Fruit fly (Drosophila melanogaster) whole organism, embryonic: ENCODE measurements around the gene RpS26.
A peak's percentile ranks its signal among the peaks of the same experiment; 100 is the strongest.

Experiments used
- Antp ChIP-seq: fragments of 200-800 bp; sonication (Bioruptor generic); optimal IDR thresholded peaks from 3 replicates; lab custom pipeline; 2016; ENCODE audit warnings: missing biosample characterization, missing genetic modification characterization
- CG10543 ChIP-seq: fragments of 200-800 bp; sonication (Bioruptor generic); optimal IDR thresholded peaks from 3 replicates; lab custom pipeline; 2017; ENCODE audit warnings: missing biosample characterization, mild to moderate bottlenecking, missing genetic modification characterization, moderate library complexity
- CG11456 ChIP-seq: fragments of 200-800 bp; sonication (Bioruptor generic); IDR thresholded peaks from 3 replicates; pipeline ENCODE4 v1.3.6; 2022; ENCODE audit warnings: missing biosample characterization, missing genetic modification characterization
- CG12236 ChIP-seq: fragments of 200-800 bp; sonication (Bioruptor generic); optimal IDR thresholded peaks from 2 replicates; lab custom pipeline; 2016; ENCODE audit warnings: missing biosample characterization, missing genetic modification characterization
- CG15011 ChIP-seq: fragments of 200-800 bp; sonication (Bioruptor generic); optimal IDR thresholded peaks from 3 replicates; lab custom pipeline; 2018; ENCODE audit warnings: missing biosample characterization, mild to moderate bottlenecking, missing genetic modification characterization
- CG16813 ChIP-seq: fragments of 200-800 bp; sonication (Bioruptor generic); IDR thresholded peaks from 3 replicates; pipeline ENCODE4 v1.3.6; 2022; ENCODE audit warnings: missing biosample characterization, missing genetic modification characterization; ENCODE audit not compliant: partially characterized antibody
- CG16815 ChIP-seq: fragments of 200-800 bp; sonication (Bioruptor generic); optimal IDR thresholded peaks from 3 replicates; lab custom pipeline; 2017; ENCODE audit warnings: missing biosample characterization, mild to moderate bottlenecking, missing genetic modification characterization
- CG2678 ChIP-seq: fragments of 200-800 bp; sonication (Bioruptor generic); optimal IDR thresholded peaks from 3 replicates; lab custom pipeline; 2019; ENCODE audit warnings: missing biosample characterization, mild to moderate bottlenecking, missing genetic modification characterization, moderate library complexity
- CG2875 ChIP-seq: fragments of 200-800 bp; sonication (Bioruptor generic); optimal IDR thresholded peaks from 2 replicates; lab custom pipeline; 2017; ENCODE audit warnings: missing biosample characterization, mild to moderate bottlenecking, missing genetic modification characterization, missing genetic modification reagents
- CG3065 ChIP-seq: fragments of 200-800 bp; sonication (Bioruptor generic); optimal IDR thresholded peaks from 2 replicates; lab custom pipeline; 2016; ENCODE audit warnings: missing biosample characterization, missing genetic modification characterization
- CG5180 ChIP-seq: fragments of 200-800 bp; sonication (Bioruptor generic); optimal IDR thresholded peaks from 3 replicates; lab custom pipeline; 2017; ENCODE audit warnings: missing biosample characterization, missing genetic modification characterization, mild to moderate bottlenecking, moderate library complexity, missing genetic modification reagents
- CG6654 ChIP-seq: fragments of 200-800 bp; sonication (Bioruptor generic); optimal IDR thresholded peaks from 2 replicates; lab custom pipeline; 2017; ENCODE audit warnings: missing biosample characterization, mild to moderate bottlenecking, missing genetic modification characterization
- CG6765 ChIP-seq: fragments of 200-800 bp; sonication (Bioruptor generic); optimal IDR thresholded peaks from 3 replicates; lab custom pipeline; 2017; ENCODE audit warnings: missing biosample characterization, mild to moderate bottlenecking, missing genetic modification characterization
- CG8089 ChIP-seq: fragments of 200-800 bp; sonication (Bioruptor generic); optimal IDR thresholded peaks from 3 replicates; lab custom pipeline; 2016; ENCODE audit warnings: missing biosample characterization, missing genetic modification characterization
- CG8388 ChIP-seq: fragments of 200-800 bp; sonication (Bioruptor generic); optimal IDR thresholded peaks from 2 replicates; lab custom pipeline; 2019; ENCODE audit warnings: missing biosample characterization, mild to moderate bottlenecking, missing genetic modification characterization, moderate library complexity
- CrebB ChIP-seq: fragments of 200-800 bp; sonication (Bioruptor generic); optimal IDR thresholded peaks from 3 replicates; lab custom pipeline; 2018; ENCODE audit warnings: missing biosample characterization, mild to moderate bottlenecking, missing genetic modification characterization
- Doc3 ChIP-seq: fragments of 200-800 bp; sonication (Bioruptor generic); IDR thresholded peaks from 3 replicates; pipeline ENCODE4 v1.3.6; 2022; ENCODE audit warnings: missing biosample characterization, missing genetic modification characterization; ENCODE audit not compliant: partially characterized antibody
- HHEX ChIP-seq: fragments of 200-800 bp; sonication (Bioruptor generic); optimal IDR thresholded peaks from 3 replicates; lab custom pipeline; 2017; ENCODE audit warnings: missing biosample characterization, mild to moderate bottlenecking, missing genetic modification characterization, missing genetic modification reagents
- Hr78 ChIP-seq, 2 experiments: fragments of 200-800 bp in 1 of 2; fragments of >200 bp in 1 of 2; sonication (Bioruptor generic) in 1 of 2; optimal IDR thresholded peaks; 2 replicates each; lab custom pipeline; 2017 to 2019; ENCODE audit warnings: missing biosample characterization in 2 of 2, missing genetic modification characterization in 2 of 2, mild to moderate bottlenecking in 1 of 2, moderate library complexity in 1 of 2
- Jarid2 ChIP-seq: fragments of 200-800 bp; sonication (Bioruptor generic); optimal IDR thresholded peaks from 3 replicates; lab custom pipeline; 2017; ENCODE audit warnings: mild to moderate bottlenecking, missing biosample characterization, missing genetic modification reagents, missing genetic modification characterization
- Med ChIP-seq: fragments of 200-800 bp; sonication (Bioruptor generic); peaks from one replicate; lab custom pipeline; 2016; ENCODE audit warnings: missing biosample characterization, missing genetic modification characterization, mild to moderate bottlenecking, inconsistent platforms, moderate library complexity
- Mes4 ChIP-seq: fragments of 200-800 bp; sonication (Bioruptor generic); optimal IDR thresholded peaks from 2 replicates; lab custom pipeline; 2016; ENCODE audit warnings: missing biosample characterization, missing genetic modification characterization
- Pdp1 ChIP-seq, 2 experiments: fragments of 200-800 bp; sonication (Bioruptor generic); optimal IDR thresholded peaks; 3 replicates each; lab custom pipeline; 2016; ENCODE audit warnings: missing biosample characterization in 2 of 2, missing genetic modification characterization in 2 of 2, mild to moderate bottlenecking in 1 of 2, moderate library complexity in 1 of 2
- Ptx1 ChIP-seq: fragments of 200-800 bp; sonication (Bioruptor generic); IDR thresholded peaks from 2 replicates; pipeline ENCODE4 v1.3.6; 2022; ENCODE audit warnings: missing biosample characterization, missing genetic modification characterization
- Trl ChIP-seq, 3 experiments: fragments of >200 bp in 2 of 3; fragments of 200-800 bp in 1 of 3; sonication (Bioruptor generic) in 1 of 3; optimal IDR thresholded peaks; 2 replicates in 1 of 3; 3 replicates in 2 of 3; lab custom pipeline; 2016 to 2017; ENCODE audit warnings: missing biosample characterization in 1 of 3, missing genetic modification characterization in 1 of 3
- ab ChIP-seq: fragments of 200-800 bp; sonication (Bioruptor generic); optimal IDR thresholded peaks from 2 replicates; lab custom pipeline; 2016; ENCODE audit warnings: missing biosample characterization, missing genetic modification characterization
- aop ChIP-seq: fragments of 200-800 bp; sonication (Bioruptor generic); IDR thresholded peaks from 2 replicates; pipeline ENCODE4 v1.3.6; 2022; ENCODE audit warnings: missing biosample characterization, missing genetic modification characterization
- ara ChIP-seq: fragments of 200-800 bp; sonication (Bioruptor generic); IDR thresholded peaks from 2 replicates; pipeline ENCODE4 v1.3.6; 2022; ENCODE audit warnings: missing biosample characterization, missing genetic modification characterization
- bab2 ChIP-seq: fragments of 200-800 bp; sonication (Bioruptor generic); optimal IDR thresholded peaks from 2 replicates; lab custom pipeline; 2016; ENCODE audit warnings: missing biosample characterization, missing genetic modification characterization
- br ChIP-seq: fragments of >200 bp; optimal IDR thresholded peaks from 2 replicates; lab custom pipeline; 2017
- cg ChIP-seq: fragments of 200-800 bp; sonication (Bioruptor generic); optimal IDR thresholded peaks from 3 replicates; lab custom pipeline; 2019; ENCODE audit warnings: missing biosample characterization, mild to moderate bottlenecking, missing genetic modification characterization, moderate library complexity
- chif ChIP-seq, 2 experiments: fragments of 200-800 bp; sonication (Bioruptor generic); optimal IDR thresholded peaks; 3 replicates each; lab custom pipeline; 2016; ENCODE audit warnings: missing biosample characterization in 2 of 2, missing genetic modification characterization in 2 of 2
- ci ChIP-seq: fragments of 200-800 bp; sonication (Bioruptor generic); IDR thresholded peaks from 3 replicates; pipeline ENCODE4 v1.3.6; 2022; ENCODE audit warnings: missing biosample characterization, missing genetic modification characterization
- crc ChIP-seq: fragments of 200-800 bp; sonication (Bioruptor generic); optimal IDR thresholded peaks from 2 replicates; lab custom pipeline; 2016; ENCODE audit warnings: missing biosample characterization, missing genetic modification characterization
- danr ChIP-seq: fragments of 200-800 bp; sonication (Bioruptor generic); IDR thresholded peaks from 2 replicates; pipeline ENCODE4 v1.3.6; 2022; ENCODE audit warnings: missing biosample characterization, missing genetic modification characterization
- eve ChIP-seq, 2 experiments: fragments of >200 bp; optimal IDR thresholded peaks; 2 replicates each; lab custom pipeline; 2017; ENCODE audit warnings: missing biosample characterization in 2 of 2, missing genetic modification characterization in 2 of 2
- gt ChIP-seq: fragments of 200-800 bp; sonication (Bioruptor generic); IDR thresholded peaks from 2 replicates; pipeline ENCODE4 v1.3.6; 2022; ENCODE audit warnings: missing biosample characterization, missing genetic modification characterization
- insv ChIP-seq, 2 experiments: fragments of 200-800 bp; sonication (Bioruptor generic); optimal IDR thresholded peaks; 3 replicates each; lab custom pipeline; 2016 to 2018; ENCODE audit warnings: missing biosample characterization in 2 of 2, missing genetic modification characterization in 2 of 2
- jumu ChIP-seq: fragments of 200-800 bp; sonication (Bioruptor generic); optimal IDR thresholded peaks from 3 replicates; lab custom pipeline; 2016; ENCODE audit warnings: missing biosample characterization, missing genetic modification characterization
- kay ChIP-seq: fragments of 200-800 bp; sonication (Bioruptor generic); optimal IDR thresholded peaks from 2 replicates; lab custom pipeline; 2016; ENCODE audit warnings: missing biosample characterization, missing genetic modification characterization
- lbe ChIP-seq: fragments of 200-800 bp; sonication (Bioruptor generic); optimal IDR thresholded peaks from 2 replicates; lab custom pipeline; 2016; ENCODE audit warnings: missing biosample characterization, mild to moderate bottlenecking, missing genetic modification characterization
- mirr ChIP-seq: fragments of 200-800 bp; sonication (Bioruptor generic); optimal IDR thresholded peaks from 3 replicates; lab custom pipeline; 2018; ENCODE audit warnings: missing biosample characterization, mild to moderate bottlenecking, missing genetic modification characterization
- onecut ChIP-seq: fragments of 200-800 bp; sonication (Bioruptor generic); IDR thresholded peaks from 2 replicates; pipeline ENCODE4 v1.3.6; 2022; ENCODE audit warnings: missing biosample characterization, missing genetic modification characterization
- p53 ChIP-seq: fragments of 200-800 bp; sonication (Bioruptor generic); optimal IDR thresholded peaks from 2 replicates; lab custom pipeline; 2016; ENCODE audit warnings: missing biosample characterization, missing genetic modification characterization
- pfk ChIP-seq: fragments of 200-800 bp; sonication (Bioruptor generic); optimal IDR thresholded peaks from 2 replicates; lab custom pipeline; 2018; ENCODE audit warnings: missing biosample characterization, mild to moderate bottlenecking, missing genetic modification characterization, moderate library complexity
- pita ChIP-seq: fragments of 200-800 bp; sonication (Bioruptor generic); optimal IDR thresholded peaks from 2 replicates; lab custom pipeline; 2017; ENCODE audit warnings: missing biosample characterization, mild to moderate bottlenecking, missing genetic modification characterization
- sisA ChIP-seq: fragments of 200-800 bp; sonication (Bioruptor generic); IDR thresholded peaks from 2 replicates; pipeline ENCODE4 v1.3.6; 2022; ENCODE audit warnings: missing biosample characterization, missing genetic modification characterization
- tup ChIP-seq: fragments of 200-800 bp; sonication (Bioruptor generic); optimal IDR thresholded peaks from 2 replicates; lab custom pipeline; 2016; ENCODE audit warnings: missing biosample characterization, mild to moderate bottlenecking, missing genetic modification characterization, moderate library complexity
- tx ChIP-seq: fragments of 200-800 bp; sonication (Bioruptor generic); optimal IDR thresholded peaks from 2 replicates; lab custom pipeline; 2016; ENCODE audit warnings: missing biosample characterization, missing genetic modification characterization
- zfh2 ChIP-seq: fragments of 200-800 bp; sonication (Bioruptor generic); optimal IDR thresholded peaks from 2 replicates; lab custom pipeline; 2016; ENCODE audit warnings: missing biosample characterization, missing genetic modification characterization

The RpS26 gene

dm6 chr2L:18477455-18477854, 34.4 kb upstream of the RpS26 start (continued):
- TF ChIP-seq aop (no peak), Ptx1 (GFP tag; lab: Robert Waterston, UW) (peak; percentile 94), CG3065 (GFP tag; lab: Kevin White, UChicago) (peak; percentile 72), CrebB (peak; percentile 77), CG12236 (GFP tag; lab: Kevin White, UChicago) (peak; percentile 8), mirr (GFP tag; lab: Kevin White, UChicago) (no peak), CG6765 (GFP tag; lab: Kevin White, UChicago) (peak; percentile 27), Doc3 (no peak), pfk (GFP tag; lab: Kevin White, UChicago) (no peak), ara (GFP tag; lab: Robert Waterston, UW) (peak; percentile 94), CG2678 (tag; lab: Kevin White, UChicago) (no peak), bab2 (GFP tag; lab: Kevin White, UChicago) (peak; percentile 55), CG11456 (GFP tag; lab: Robert Waterston, UW) (peak; percentile 91; the same call in 2 of the 3 replicates), CG8089 (GFP tag; lab: Kevin White, UChicago) (peak; percentile 19), CG15011 (peak; percentile 70), cg (peak; percentile 36), Hr78 (GFP tag; optimal IDR thresholded peaks at IDR 0.05; lab: Kevin White, UChicago) (peak in 1 of 2 experiments; percentile 91), CG6654 (GFP tag; lab: Kevin White, UChicago) (peak; percentile 42), crc (no peak), Antp (no peak), danr (peak; percentile 81; the same call in 1 of the 2 replicates), CG8388 (peak; percentile 95), HHEX (GFP tag; lab: Kevin White, UChicago) (peak; percentile 86), CG2875 (GFP tag; lab: Kevin White, UChicago) (peak; percentile 87), CG16815 (GFP tag; lab: Kevin White, UChicago) (peak; percentile 83), Trl (optimal IDR thresholded peaks at IDR 0.05; lab: Kevin White, UChicago) (no peak), Trl (GFP tag; optimal IDR thresholded peaks at IDR 0.05; lab: Kevin White, UChicago) (peak; percentile 37), Jarid2 (peak; percentile 50), p53 (GFP tag; lab: Kevin White, UChicago) (no peak), sisA (GFP tag; lab: Robert Waterston, UW) (peak; percentile 92), CG5180 (peak; percentile 70), jumu (no peak), chif (GFP tag; optimal IDR thresholded peaks at IDR 0.05; lab: Kevin White, UChicago) (peak; percentile 46 to 67), br (lab: Kevin White, UChicago) (no peak), tup (GFP tag; lab: Kevin White, UChicago) (peak; percentile 55), CG10543 (GFP tag; lab: Kevin White, UChicago) (no peak), CG16813 (GFP tag; lab: Robert Waterston, UW) (no peak), ci (GFP tag; lab: Robert Waterston, UW) (peak; percentile 96), gt (GFP tag; lab: Robert Waterston, UW) (peak; percentile 77), onecut (GFP tag; lab: Robert Waterston, UW) (peak; percentile 86), ab (GFP tag; lab: Kevin White, UChicago) (no peak), Med (GFP tag; lab: Kevin White, UChicago) (peak; percentile 82), insv (GFP tag; optimal IDR thresholded peaks at IDR 0.05; lab: Kevin White, UChicago) (peak in 1 of 2 experiments; percentile 38), pita (GFP tag; lab: Kevin White, UChicago) (no peak), Pdp1 (GFP tag; optimal IDR thresholded peaks at IDR 0.05; lab: Kevin White, UChicago) (peak in 1 of 2 experiments; percentile 46), zfh2 (no peak), tx (peak; percentile 33), kay (GFP tag; lab: Kevin White, UChicago) (peak; percentile 80), lbe (GFP tag; lab: Kevin White, UChicago) (peak; percentile 59), eve (GFP tag; optimal IDR thresholded peaks at IDR 0.05; lab: Kevin White, UChicago) (peak in 1 of 2 experiments; percentile 91), Mes4 (GFP tag; lab: Kevin White, UChicago) (no peak)
